Fruit fly (Drosophila melanogaster): ENCODE measurements around the gene CG12617.

Gene CG12617

DNA sequence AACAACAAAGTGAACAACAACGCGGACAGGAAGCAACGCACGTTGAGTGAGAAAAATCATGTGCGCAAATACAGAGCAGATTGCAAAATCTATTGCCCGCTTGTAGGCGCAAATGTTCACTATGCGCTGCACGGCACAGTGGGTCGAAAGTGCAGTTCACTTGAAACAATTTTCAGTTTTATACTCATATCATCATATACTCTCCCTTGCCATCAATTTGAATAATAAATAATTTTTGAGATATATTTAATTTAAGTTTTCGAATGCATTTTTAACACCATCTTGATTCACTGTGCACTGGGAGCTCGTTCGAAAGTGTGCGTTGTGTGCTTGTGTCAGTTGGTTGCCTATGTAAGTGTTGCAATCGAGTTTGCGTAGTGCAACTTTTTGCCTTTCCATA, 27.3 kb upstream of the CG12617 start (continued):
- no peak for TF ChIP-seq NFAT (GFP tag; IDR thresholded peaks at IDR 0.05)
- no peak for TF ChIP-seq CG6175 (GFP tag; IDR thresholded peaks at IDR 0.05)
- TF ChIP-seq dysf (GFP tag; IDR thresholded peaks at IDR 0.05), result peak; percentile 66; the same call in 2 of the 3 replicates
- TF ChIP-seq Hr3 (GFP tag; optimal IDR thresholded peaks at IDR 0.05), result peak; percentile 63
- peak; percentile 75 for TF ChIP-seq HLH3B (GFP tag; IDR thresholded peaks at IDR 0.05)
- peak; percentile 10 for TF ChIP-seq CG2120 (GFP tag; optimal IDR thresholded peaks at IDR 0.05)
- peak; percentile 33 for TF ChIP-seq wek (GFP tag; optimal IDR thresholded peaks at IDR 0.05)
- peak; percentile 44 for TF ChIP-seq CG8290 (GFP tag; optimal IDR thresholded peaks at IDR 0.05)
- peak; percentile 12 to 49 for TF ChIP-seq CG8290 (tag; optimal IDR thresholded peaks at IDR 0.05)
- TF ChIP-seq CG4424 (GFP tag; optimal IDR thresholded peaks at IDR 0.05), result peak; percentile 74
- TF ChIP-seq Atf6 (GFP tag; IDR thresholded peaks at IDR 0.05), result peak; percentile 47; the same call in 1 of the 2 replicates
- no peak for TF ChIP-seq slp2 (GFP tag; optimal IDR thresholded peaks at IDR 0.05)
- TF ChIP-seq prd (optimal IDR thresholded peaks at IDR 0.05), result no peak
- peak; percentile 90 for TF ChIP-seq prd (GFP tag; IDR thresholded peaks at IDR 0.05)
- TF ChIP-seq slbo (GFP tag; IDR thresholded peaks at IDR 0.05), result peak; percentile 51
- peak; percentile 54 for TF ChIP-seq Hmr (GFP tag; optimal IDR thresholded peaks at IDR 0.05)
- TF ChIP-seq sqz (GFP tag; optimal IDR thresholded peaks at IDR 0.05), result no peak
- TF ChIP-seq salm (tag; optimal IDR thresholded peaks at IDR 0.05), result peak; percentile 14
- peak; percentile 73 for TF ChIP-seq CG14441 (GFP tag; IDR thresholded peaks at IDR 0.05)
- peak; percentile 40 for TF ChIP-seq CG9215 (GFP tag; IDR thresholded peaks at IDR 0.05)
- no peak for TF ChIP-seq NK7.1 (GFP tag; optimal IDR thresholded peaks at IDR 0.05)
- TF ChIP-seq Ssrp (tag; optimal IDR thresholded peaks at IDR 0.05), result peak; percentile 87
- TF ChIP-seq Meics (GFP tag; optimal IDR thresholded peaks at IDR 0.05), result peak; percentile 29
- no peak for TF ChIP-seq D (optimal IDR thresholded peaks at IDR 0.05)
- TF ChIP-seq D (GFP tag; optimal IDR thresholded peaks at IDR 0.05), result peak; percentile 61
- no peak for TF ChIP-seq CG1792 (GFP tag; optimal IDR thresholded peaks at IDR 0.05)
- TF ChIP-seq CG14860 (GFP tag; IDR thresholded peaks at IDR 0.05; ENCODE audit: partially characterized antibody), result no peak
- TF ChIP-seq MESR4 (GFP tag; optimal IDR thresholded peaks at IDR 0.05), result no peak
- no peak for TF ChIP-seq CG8478 (optimal IDR thresholded peaks at IDR 0.05)
- TF ChIP-seq YL-1 (GFP tag; optimal IDR thresholded peaks at IDR 0.05), result peak; percentile 11
- TF ChIP-seq CG8765 (GFP tag; IDR thresholded peaks at IDR 0.05), result peak; percentile 71
- TF ChIP-seq vnd (GFP tag; IDR thresholded peaks at IDR 0.05; ENCODE audit: partially characterized antibody), result no peak
- peak; percentile 45; the same call in 1 of the 2 replicates for TF ChIP-seq stc (GFP tag; IDR thresholded peaks at IDR 0.05)
- 0 out of 2 replicates have a peak, but pooled peaks have one; percentile 19 for TF ChIP-seq bbx (GFP tag; IDR thresholded peaks at IDR 0.05; ENCODE audit: partially characterized antibody)
- TF ChIP-seq CG12071 (GFP tag; optimal IDR thresholded peaks at IDR 0.05), result no peak
- TF ChIP-seq CG4404 (GFP tag; IDR thresholded peaks at IDR 0.05), result peak; percentile 63
- no peak for TF ChIP-seq Adf1 (GFP tag; IDR thresholded peaks at IDR 0.05)
- TF ChIP-seq nmo (GFP tag; optimal IDR thresholded peaks at IDR 0.05), result peak; percentile 81
- peak; percentile 82 for TF ChIP-seq CG32772 (GFP tag; IDR thresholded peaks at IDR 0.05)
- no peak for TF ChIP-seq nerfin-2 (GFP tag; IDR thresholded peaks at IDR 0.05; ENCODE audit: partially characterized antibody)
- peak; percentile 96 for TF ChIP-seq ci (GFP tag; IDR thresholded peaks at IDR 0.05)
- TF ChIP-seq phol (tag; optimal IDR thresholded peaks at IDR 0.05), result peak; percentile 77
- no peak for TF ChIP-seq CG3163 (GFP tag; optimal IDR thresholded peaks at IDR 0.05)
- peak; percentile 86 for TF ChIP-seq Med (GFP tag)
- peak; percentile 69; the same call in 1 of the 2 replicates for TF ChIP-seq sens-2 (GFP tag; IDR thresholded peaks at IDR 0.05)
- TF ChIP-seq CG10209 (GFP tag; optimal IDR thresholded peaks at IDR 0.05), result peak; percentile 63
- TF ChIP-seq sisA (GFP tag; IDR thresholded peaks at IDR 0.05), result peak; percentile 78
- peak; percentile 76 for TF ChIP-seq CG11504 (tag; optimal IDR thresholded peaks at IDR 0.05)
- TF ChIP-seq CG2889 (GFP tag; IDR thresholded peaks at IDR 0.05), result peak; percentile 68; the same call in 2 of the 3 replicates
- peak; percentile 71 for TF ChIP-seq CG10979 (tag; optimal IDR thresholded peaks at IDR 0.05)
- TF ChIP-seq CG34224 (GFP tag; IDR thresholded peaks at IDR 0.05; ENCODE audit: partially characterized antibody), result no peak
- TF ChIP-seq Chrac-16 (GFP tag; optimal IDR thresholded peaks at IDR 0.05), result peak; percentile 67
